Fruit fly (Drosophila melanogaster) whole organism, embryonic: Measurements from ENCODE around the gene CG32248.

Source experiments
- BEAF-32 ChIP-seq: fragments of 200-800 bp; sonication (Bioruptor generic); optimal IDR thresholded peaks from 3 replicates; lab custom pipeline; 2017; ENCODE audit warnings: missing biosample characterization, missing genetic modification characterization, mild to moderate bottlenecking, moderate library complexity, missing genetic modification reagents
- CG10654 ChIP-seq: fragments of 200-800 bp; sonication (Bioruptor generic); optimal IDR thresholded peaks from 2 replicates; lab custom pipeline; 2016; ENCODE audit warnings: missing biosample characterization, missing genetic modification characterization
- CG10979 ChIP-seq: fragments of 200-800 bp; sonication (Bioruptor generic); optimal IDR thresholded peaks from 2 replicates; lab custom pipeline; 2018; ENCODE audit warnings: missing biosample characterization, mild to moderate bottlenecking, missing genetic modification characterization, moderate library complexity
- CG11085 ChIP-seq: fragments of 200-800 bp; sonication (Bioruptor generic); IDR thresholded peaks from 2 replicates; pipeline ENCODE4 v1.3.6; 2022; ENCODE audit warnings: missing biosample characterization, missing genetic modification characterization
- CG11093 ChIP-seq: fragments of 200-800 bp; sonication (Bioruptor generic); IDR thresholded peaks from 3 replicates; pipeline ENCODE4 v1.3.6; 2022; ENCODE audit warnings: missing biosample characterization, missing genetic modification characterization
- CG11723 ChIP-seq: fragments of 200-800 bp; sonication (Bioruptor generic); optimal IDR thresholded peaks from 2 replicates; lab custom pipeline; 2017; ENCODE audit warnings: missing biosample characterization, mild to moderate bottlenecking, missing genetic modification characterization
- CG12104 ChIP-seq: fragments of 200-800 bp; sonication (Bioruptor generic); optimal IDR thresholded peaks from 3 replicates; lab custom pipeline; 2016; ENCODE audit warnings: missing biosample characterization, missing genetic modification characterization
- CG12236 ChIP-seq: fragments of 200-800 bp; sonication (Bioruptor generic); optimal IDR thresholded peaks from 2 replicates; lab custom pipeline; 2016; ENCODE audit warnings: missing biosample characterization, missing genetic modification characterization
- CG14860 ChIP-seq: fragments of 200-800 bp; sonication (Bioruptor generic); IDR thresholded peaks from 3 replicates; pipeline ENCODE4 v1.3.6; 2022; ENCODE audit warnings: missing biosample characterization, missing genetic modification characterization; ENCODE audit not compliant: partially characterized antibody
- CG16813 ChIP-seq: fragments of 200-800 bp; sonication (Bioruptor generic); IDR thresholded peaks from 3 replicates; pipeline ENCODE4 v1.3.6; 2022; ENCODE audit warnings: missing biosample characterization, missing genetic modification characterization; ENCODE audit not compliant: partially characterized antibody
- CG2120 ChIP-seq: fragments of 200-800 bp; sonication (Bioruptor generic); optimal IDR thresholded peaks from 3 replicates; lab custom pipeline; 2016; ENCODE audit warnings: missing biosample characterization, missing genetic modification characterization
- CG30431 ChIP-seq: fragments of 200-800 bp; sonication (Bioruptor generic); optimal IDR thresholded peaks from 2 replicates; lab custom pipeline; 2017; ENCODE audit warnings: missing biosample characterization, missing genetic modification characterization
- CG34376 ChIP-seq: fragments of 200-800 bp; sonication (Bioruptor generic); optimal IDR thresholded peaks from 2 replicates; lab custom pipeline; 2018; ENCODE audit warnings: missing biosample characterization, mild to moderate bottlenecking, missing genetic modification characterization
- CG4820 ChIP-seq: fragments of 200-800 bp; sonication (Bioruptor generic); optimal IDR thresholded peaks from 3 replicates; lab custom pipeline; 2016; ENCODE audit warnings: missing biosample characterization, missing genetic modification characterization
- CG6254 ChIP-seq: fragments of 200-800 bp; sonication (Bioruptor generic); optimal IDR thresholded peaks from 3 replicates; lab custom pipeline; 2017; ENCODE audit warnings: mild to moderate bottlenecking, missing biosample characterization, missing genetic modification reagents, missing genetic modification characterization
- CG6689 ChIP-seq: fragments of 200-800 bp; sonication (Bioruptor generic); IDR thresholded peaks from 2 replicates; pipeline ENCODE4 v1.3.6; 2022; ENCODE audit warnings: missing biosample characterization, missing genetic modification characterization
- CG6791 ChIP-seq: fragments of 200-800 bp; sonication (Bioruptor generic); IDR thresholded peaks from 3 replicates; pipeline ENCODE4 v1.3.6; 2022; ENCODE audit warnings: missing biosample characterization, missing genetic modification characterization; ENCODE audit not compliant: partially characterized antibody
- CG7556 ChIP-seq: fragments of 200-800 bp; sonication (Bioruptor generic); optimal IDR thresholded peaks from 2 replicates; lab custom pipeline; 2017; ENCODE audit warnings: missing biosample characterization, mild to moderate bottlenecking, missing genetic modification characterization
- CG7786 ChIP-seq: fragments of 200-800 bp; sonication (Bioruptor generic); optimal IDR thresholded peaks from 2 replicates; lab custom pipeline; 2016; ENCODE audit warnings: missing biosample characterization, missing genetic modification characterization
- CTCF ChIP-seq: fragments of 200-800 bp; sonication (Bioruptor generic); optimal IDR thresholded peaks from 2 replicates; lab custom pipeline; 2017; ENCODE audit warnings: missing biosample characterization, mild to moderate bottlenecking, missing genetic modification characterization, moderate library complexity
- D19B ChIP-seq: fragments of 200-800 bp; sonication (Bioruptor generic); optimal IDR thresholded peaks from 2 replicates; lab custom pipeline; 2017; ENCODE audit warnings: missing biosample characterization, mild to moderate bottlenecking, missing genetic modification characterization
- Dek ChIP-seq: fragments of 200-800 bp; sonication (Bioruptor generic); optimal IDR thresholded peaks from 3 replicates; lab custom pipeline; 2019; ENCODE audit warnings: missing biosample characterization, mild to moderate bottlenecking, missing genetic modification characterization, moderate library complexity
- Doc3 ChIP-seq: fragments of 200-800 bp; sonication (Bioruptor generic); IDR thresholded peaks from 3 replicates; pipeline ENCODE4 v1.3.6; 2022; ENCODE audit warnings: missing biosample characterization, missing genetic modification characterization; ENCODE audit not compliant: partially characterized antibody
- Fer1 ChIP-seq: fragments of 200-800 bp; sonication (Bioruptor generic); optimal IDR thresholded peaks from 2 replicates; lab custom pipeline; 2017; ENCODE audit warnings: missing biosample characterization, mild to moderate bottlenecking, missing genetic modification characterization
- HLHmδ ChIP-seq: fragments of 200-800 bp; sonication (Bioruptor generic); optimal IDR thresholded peaks from 2 replicates; lab custom pipeline; 2018; ENCODE audit warnings: missing biosample characterization, mild to moderate bottlenecking, missing genetic modification characterization, moderate library complexity
- Hmx ChIP-seq: fragments of 200-800 bp; sonication (Bioruptor generic); optimal IDR thresholded peaks from 2 replicates; lab custom pipeline; 2016; ENCODE audit warnings: missing biosample characterization, missing genetic modification characterization
- Med ChIP-seq: fragments of 200-800 bp; sonication (Bioruptor generic); peaks from one replicate; lab custom pipeline; 2016; ENCODE audit warnings: missing biosample characterization, missing genetic modification characterization, mild to moderate bottlenecking, inconsistent platforms, moderate library complexity
- Mrtf ChIP-seq: fragments of 200-800 bp; sonication (Bioruptor generic); IDR thresholded peaks from 3 replicates; pipeline ENCODE4 v1.3.6; 2022; ENCODE audit warnings: missing biosample characterization, missing genetic modification characterization
- Poxn ChIP-seq: fragments of 200-800 bp; sonication (Bioruptor generic); IDR thresholded peaks from 2 replicates; pipeline ENCODE4 v1.3.6; 2022; ENCODE audit warnings: missing biosample characterization, missing genetic modification characterization
- Scr ChIP-seq: fragments of 200-800 bp; sonication (Bioruptor generic); IDR thresholded peaks from 2 replicates; pipeline ENCODE4 v1.3.6; 2022; ENCODE audit warnings: missing biosample characterization, missing genetic modification characterization; ENCODE audit not compliant: partially characterized antibody
- Six4 ChIP-seq: fragments of 200-800 bp; sonication (Bioruptor generic); optimal IDR thresholded peaks from 2 replicates; lab custom pipeline; 2016; ENCODE audit warnings: missing biosample characterization, missing genetic modification characterization
- TFAM ChIP-seq: fragments of 200-800 bp; sonication (Bioruptor generic); optimal IDR thresholded peaks from 2 replicates; lab custom pipeline; 2017; ENCODE audit warnings: missing biosample characterization, missing genetic modification characterization, inconsistent platforms
- Trl ChIP-seq, 3 experiments: fragments of >200 bp in 2 of 3; fragments of 200-800 bp in 1 of 3; sonication (Bioruptor generic) in 1 of 3; optimal IDR thresholded peaks; 2 replicates in 1 of 3; 3 replicates in 2 of 3; lab custom pipeline; 2016 to 2017; ENCODE audit warnings: missing biosample characterization in 1 of 3, missing genetic modification characterization in 1 of 3
- Xrp1 ChIP-seq: fragments of 200-800 bp; sonication (Bioruptor generic); IDR thresholded peaks from 2 replicates; pipeline ENCODE4 v1.3.6; 2022; ENCODE audit warnings: missing biosample characterization, missing genetic modification characterization
- abd-A ChIP-seq: fragments of 200-800 bp; sonication (Bioruptor generic); optimal IDR thresholded peaks from 3 replicates; lab custom pipeline; 2019; ENCODE audit warnings: missing biosample characterization, mild to moderate bottlenecking, missing genetic modification characterization, moderate library complexity
- bsh ChIP-seq, 2 experiments: fragments of 200-800 bp; sonication (Bioruptor generic); optimal IDR thresholded peaks; 2 replicates each; lab custom pipeline; 2017 to 2018; ENCODE audit warnings: mild to moderate bottlenecking in 2 of 2, missing biosample characterization in 2 of 2, missing genetic modification characterization in 2 of 2, moderate library complexity in 1 of 2
- btn ChIP-seq: fragments of 200-800 bp; sonication (Bioruptor generic); optimal IDR thresholded peaks from 2 replicates; lab custom pipeline; 2016; ENCODE audit warnings: missing biosample characterization, missing genetic modification characterization
- corto ChIP-seq: fragments of 200-800 bp; sonication (Bioruptor generic); optimal IDR thresholded peaks from 2 replicates; lab custom pipeline; 2016; ENCODE audit warnings: missing biosample characterization, mild to moderate bottlenecking, missing genetic modification characterization, moderate library complexity
- ems ChIP-seq: fragments of 200-800 bp; sonication (Bioruptor generic); optimal IDR thresholded peaks from 3 replicates; lab custom pipeline; 2016; ENCODE audit warnings: missing biosample characterization, missing genetic modification characterization
- grau ChIP-seq: fragments of 200-800 bp; optimal IDR thresholded peaks from 3 replicates; lab custom pipeline; 2019; ENCODE audit warnings: missing biosample characterization, mild to moderate bottlenecking, missing genetic modification characterization, moderate library complexity
- hth ChIP-seq: fragments of >200 bp; optimal IDR thresholded peaks from 2 replicates; lab custom pipeline; 2017; ENCODE audit warnings: inconsistent platforms
- kay ChIP-seq: fragments of 200-800 bp; sonication (Bioruptor generic); optimal IDR thresholded peaks from 2 replicates; lab custom pipeline; 2016; ENCODE audit warnings: missing biosample characterization, missing genetic modification characterization
- nerfin-2 ChIP-seq: fragments of 200-800 bp; sonication (Bioruptor generic); IDR thresholded peaks from 2 replicates; pipeline ENCODE4 v1.3.6; 2022; ENCODE audit warnings: missing biosample characterization, missing genetic modification characterization; ENCODE audit not compliant: partially characterized antibody
- pho ChIP-seq: fragments of 200-800 bp; sonication (Bioruptor generic); optimal IDR thresholded peaks from 2 replicates; lab custom pipeline; 2016; ENCODE audit warnings: missing biosample characterization, missing genetic modification characterization
- row ChIP-seq: fragments of 200-800 bp; sonication (Bioruptor generic); IDR thresholded peaks from 3 replicates; pipeline ENCODE4 v1.3.6; 2022; ENCODE audit warnings: missing biosample characterization, missing genetic modification characterization
- salm ChIP-seq: fragments of 200-800 bp; sonication (Bioruptor generic); optimal IDR thresholded peaks from 2 replicates; lab custom pipeline; 2018; ENCODE audit warnings: missing biosample characterization, mild to moderate bottlenecking, missing genetic modification characterization
- sens-2 ChIP-seq: fragments of 200-800 bp; sonication (Bioruptor generic); IDR thresholded peaks from 2 replicates; pipeline ENCODE4 v1.3.6; 2022; ENCODE audit warnings: missing biosample characterization, missing genetic modification characterization
- slbo ChIP-seq: fragments of 200-800 bp; sonication (Bioruptor generic); IDR thresholded peaks from 2 replicates; pipeline ENCODE4 v1.3.6; 2022; ENCODE audit warnings: missing biosample characterization, missing genetic modification characterization
- tin ChIP-seq: fragments of 200-800 bp; sonication (Bioruptor generic); optimal IDR thresholded peaks from 3 replicates; lab custom pipeline; 2016; ENCODE audit warnings: missing biosample characterization, missing genetic modification characterization
- wor ChIP-seq: fragments of 200-800 bp; sonication (Bioruptor generic); IDR thresholded peaks from 2 replicates; pipeline ENCODE4 v1.3.6; 2022; ENCODE audit warnings: missing biosample characterization, missing genetic modification characterization
- zen2 ChIP-seq: fragments of 200-800 bp; sonication (Bioruptor generic); IDR thresholded peaks from 3 replicates; pipeline ENCODE4 v1.3.6; 2022; ENCODE audit warnings: missing biosample characterization, missing genetic modification characterization; ENCODE audit not compliant: partially characterized antibody

Gene CG32248

dm6 chr3L:4474946-4475470 is 3.5 kb downstream of the CG32248 start (continued):
- 0 out of 3 replicates have a peak, but pooled peaks have one; percentile 6 for TF ChIP-seq row
- peak; percentile 55 for TF ChIP-seq tin
- TF ChIP-seq CG12236 (GFP tag; lab: Kevin White, UChicago) = peak; percentile 79
- no peak for TF ChIP-seq Doc3 (GFP tag; lab: Robert Waterston, UW)
- TF ChIP-seq CG16813 (GFP tag; lab: Robert Waterston, UW) = no peak
- no peak for TF ChIP-seq BEAF-32 (GFP tag; lab: Kevin White, UChicago)
- peak; percentile 25 for TF ChIP-seq CG30431
- no peak for TF ChIP-seq Trl (optimal IDR thresholded peaks at IDR 0.05; lab: Kevin White, UChicago)
- peak; percentile 72 for TF ChIP-seq Trl (GFP tag; optimal IDR thresholded peaks at IDR 0.05; lab: Kevin White, UChicago)
- TF ChIP-seq kay (GFP tag; lab: Kevin White, UChicago) = no peak
- TF ChIP-seq nerfin-2 (GFP tag; lab: Robert Waterston, UW) = no peak
- TF ChIP-seq pho (GFP tag; lab: Kevin White, UChicago) = peak; percentile 33
- TF ChIP-seq CG11723 (GFP tag; lab: Kevin White, UChicago) = peak; percentile 84
- TF ChIP-seq bsh (GFP tag; optimal IDR thresholded peaks at IDR 0.05; lab: Kevin White, UChicago) = peak in 1 of 2 experiments; percentile 82
- peak; percentile 48 for TF ChIP-seq btn (GFP tag; lab: Kevin White, UChicago)
- peak; percentile 16 for TF ChIP-seq CG2120 (GFP tag; lab: Kevin White, UChicago)
- no peak for TF ChIP-seq Mrtf (GFP tag; lab: Robert Waterston, UW)
- TF ChIP-seq CG12104 (GFP tag; lab: Kevin White, UChicago) = peak; percentile 74
- TF ChIP-seq CG34376 (GFP tag; lab: Kevin White, UChicago) = peak; percentile 96
- TF ChIP-seq zen2 (GFP tag; lab: Robert Waterston, UW) = no peak
- TF ChIP-seq HLHmδ (GFP tag; lab: Kevin White, UChicago) = peak; percentile 87
- peak; percentile 61 for TF ChIP-seq D19B
- no peak for TF ChIP-seq Xrp1 (GFP tag; lab: Robert Waterston, UW)
- no peak for TF ChIP-seq slbo (GFP tag; lab: Robert Waterston, UW)
- TF ChIP-seq ems (GFP tag; lab: Kevin White, UChicago) = peak; percentile 70
- peak; percentile 97 for TF ChIP-seq Fer1 (GFP tag; lab: Kevin White, UChicago)
- peak; percentile 99 for TF ChIP-seq Med (GFP tag; lab: Kevin White, UChicago)
- TF ChIP-seq CG11085 (GFP tag; lab: Robert Waterston, UW) = no peak; the same call in 1 of the 2 replicates
- TF ChIP-seq grau = peak; percentile 69
- TF ChIP-seq salm (tag; lab: Kevin White, UChicago) = peak; percentile 77
- TF ChIP-seq TFAM (GFP tag; lab: Kevin White, UChicago) = peak; percentile 46
- TF ChIP-seq corto (GFP tag; lab: Kevin White, UChicago) = no peak
- peak; percentile 59 for TF ChIP-seq CG7556

dm6 chr3L:4475704-4476103 is 4.2 kb downstream of the CG32248 start:
- TF ChIP-seq CG7786 (GFP tag; lab: Kevin White, UChicago) (no peak), hth (lab: Kevin White, UChicago) (no peak), CG6254 (GFP tag; lab: Kevin White, UChicago) (no peak), CG10979 (no peak), Dek (no peak), Six4 (no peak), Hmx (GFP tag; lab: Kevin White, UChicago) (no peak), CG6791 (GFP tag; lab: Robert Waterston, UW) (no peak), CTCF (no peak), Poxn (GFP tag; lab: Robert Waterston, UW) (no peak), zen2 (GFP tag; lab: Robert Waterston, UW) (no peak), CG14860 (no peak), CG10654 (GFP tag; lab: Kevin White, UChicago) (no peak), abd-A (tag; lab: Kevin White, UChicago) (no peak), CG4820 (GFP tag; lab: Kevin White, UChicago) (no peak), CG6689 (GFP tag; lab: Robert Waterston, UW) (no peak), Scr (GFP tag; lab: Robert Waterston, UW) (no peak), sens-2 (GFP tag; lab: Robert Waterston, UW) (no peak), CG11093 (GFP tag; lab: Robert Waterston, UW) (0 out of 3 replicates have a peak, but pooled peaks have one; percentile 7), kay (GFP tag; lab: Kevin White, UChicago) (no peak), wor (GFP tag; lab: Robert Waterston, UW) (no peak)
